Fruit fly (Drosophila melanogaster): Measurements from ENCODE around the gene pst.

The pst gene

dm6 chr3L:7328567-7329253, 31.4 kb downstream of the pst start, which contains the start of the genes mrva, CG42307 and mus312 (continued):
- TF ChIP-seq knrl (GFP tag; IDR thresholded peaks at IDR 0.05; ENCODE audit: partially characterized antibody) = 0 out of 3 replicates have a peak, but pooled peaks have one; percentile 21
- TF ChIP-seq CG13123 (GFP tag; optimal IDR thresholded peaks at IDR 0.05) = peak; percentile 74
- peak; percentile 66 for TF ChIP-seq org-1 (GFP tag; optimal IDR thresholded peaks at IDR 0.05)
- TF ChIP-seq CG16863 (GFP tag; optimal IDR thresholded peaks at IDR 0.05) = no peak
- no peak for TF ChIP-seq CG1832 (GFP tag; optimal IDR thresholded peaks at IDR 0.05)
- peak; percentile 95 for TF ChIP-seq CG2712 (tag; optimal IDR thresholded peaks at IDR 0.05)
- peak; percentile 82 for TF ChIP-seq lmd (GFP tag; IDR thresholded peaks at IDR 0.05)
- peak; percentile 49 for TF ChIP-seq Atf3 (GFP tag; optimal IDR thresholded peaks at IDR 0.05)
- TF ChIP-seq ATbp (GFP tag; optimal IDR thresholded peaks at IDR 0.05) = no peak
- peak; percentile 71; the same call in 2 of the 3 replicates for TF ChIP-seq CG2889 (GFP tag; IDR thresholded peaks at IDR 0.05)
- peak; percentile 85 for TF ChIP-seq CG3281 (GFP tag; optimal IDR thresholded peaks at IDR 0.05)
- TF ChIP-seq yki (optimal IDR thresholded peaks at IDR 0.05) = no peak
- no peak for TF ChIP-seq CG4282 (GFP tag; optimal IDR thresholded peaks at IDR 0.05)
- TF ChIP-seq Sin3A (optimal IDR thresholded peaks at IDR 0.05) = peak; percentile 43
- TF ChIP-seq vnd (GFP tag; IDR thresholded peaks at IDR 0.05; ENCODE audit: partially characterized antibody) = no peak
- TF ChIP-seq CG11456 (GFP tag; IDR thresholded peaks at IDR 0.05) = peak; percentile 81; the same call in 2 of the 3 replicates
- peak; percentile 83 for TF ChIP-seq CG18764 (GFP tag; optimal IDR thresholded peaks at IDR 0.05)
- TF ChIP-seq CrebB (tag; optimal IDR thresholded peaks at IDR 0.05) = peak; percentile 58
- peak; percentile 5 for TF ChIP-seq maf-S (GFP tag; optimal IDR thresholded peaks at IDR 0.05)
- no peak for TF ChIP-seq pita (GFP tag; optimal IDR thresholded peaks at IDR 0.05)
- TF ChIP-seq Doc3 (GFP tag; IDR thresholded peaks at IDR 0.05; ENCODE audit: partially characterized antibody) = no peak
- peak; percentile 68 for TF ChIP-seq CG16815 (GFP tag; optimal IDR thresholded peaks at IDR 0.05)
- no peak for TF ChIP-seq en (GFP tag; optimal IDR thresholded peaks at IDR 0.05)
- TF ChIP-seq da (GFP tag; optimal IDR thresholded peaks at IDR 0.05) = no peak
- TF ChIP-seq zfh2 (GFP tag; optimal IDR thresholded peaks at IDR 0.05) = no peak
- peak; percentile 80 for TF ChIP-seq H2.0 (GFP tag; IDR thresholded peaks at IDR 0.05)
- TF ChIP-seq CG14965 (GFP tag; optimal IDR thresholded peaks at IDR 0.05; ENCODE audit: borderline replicate concordance) = no peak
- no peak for TF ChIP-seq hth (optimal IDR thresholded peaks at IDR 0.05)
- peak; percentile 93 for TF ChIP-seq CG18599 (GFP tag; optimal IDR thresholded peaks at IDR 0.05)
- no peak for TF ChIP-seq btn (GFP tag; optimal IDR thresholded peaks at IDR 0.05)
- no peak for TF ChIP-seq corto (GFP tag; optimal IDR thresholded peaks at IDR 0.05)
- peak; percentile 88 for TF ChIP-seq az2 (GFP tag; optimal IDR thresholded peaks at IDR 0.05)
- peak; percentile 90 for TF ChIP-seq Ptx1 (GFP tag; IDR thresholded peaks at IDR 0.05)
- TF ChIP-seq sqz (GFP tag; optimal IDR thresholded peaks at IDR 0.05) = no peak
- no peak for TF ChIP-seq aop (GFP tag; IDR thresholded peaks at IDR 0.05)
- no peak for TF ChIP-seq eve (GFP tag; optimal IDR thresholded peaks at IDR 0.05)
- no peak for TF ChIP-seq NK7.1 (GFP tag; optimal IDR thresholded peaks at IDR 0.05)
- TF ChIP-seq Bteb2 (GFP tag; optimal IDR thresholded peaks at IDR 0.05) = peak; percentile 14
- TF ChIP-seq CG7271 (tag; optimal IDR thresholded peaks at IDR 0.05) = peak; percentile 41
- TF ChIP-seq Mad (GFP tag; optimal IDR thresholded peaks at IDR 0.05) = peak; percentile 41
- peak; percentile 5 for TF ChIP-seq CG9876 (GFP tag; optimal IDR thresholded peaks at IDR 0.05)
- TF ChIP-seq CG7839 (tag; optimal IDR thresholded peaks at IDR 0.05) = no peak
- peak; percentile 27 for TF ChIP-seq CG15479 (GFP tag; optimal IDR thresholded peaks at IDR 0.05)
- peak; percentile 54 for TF ChIP-seq CG10959 (GFP tag; IDR thresholded peaks at IDR 0.05)
- peak; percentile 81 for TF ChIP-seq nerfin-1 (tag; optimal IDR thresholded peaks at IDR 0.05)
- TF ChIP-seq onecut (GFP tag; IDR thresholded peaks at IDR 0.05) = peak; percentile 48
- no peak for TF ChIP-seq Trl (optimal IDR thresholded peaks at IDR 0.05)
- peak; percentile 42 for TF ChIP-seq Trl (GFP tag; optimal IDR thresholded peaks at IDR 0.05)
- peak; percentile 88 for TF ChIP-seq CG17385 (GFP tag; optimal IDR thresholded peaks at IDR 0.05)
- peak; percentile 55; the same call in 1 of the 2 replicates for TF ChIP-seq bbx (GFP tag; IDR thresholded peaks at IDR 0.05; ENCODE audit: partially characterized antibody)
- peak; percentile 86 for TF ChIP-seq Xbp1 (GFP tag; optimal IDR thresholded peaks at IDR 0.05)

Data from whole organism, embryonic.